Worm (Caenorhabditis elegans) whole organism, L4/young adult: ENCODE measurements around the gene swt-2.

ENCODE experiments used
- W03F9.2 ChIP-seq: fragments of 150-350 bp; optimal IDR thresholded peaks from 2 replicates; lab custom pipeline; 2014; ENCODE audit warnings: missing biosample characterization, missing genetic modification characterization
- him-1 ChIP-seq: sonication (generic microtip); optimal IDR thresholded peaks from 2 replicates; lab custom pipeline; 2016; ENCODE audit warnings: missing genotype, missing genetic modification reagents, missing genetic modification characterization, missing compliant biosample characterization

- TF ChIP-seq him-1 (tag; lab: Kevin White, UChicago) (no peak), W03F9.2 (tag; lab: Kevin White, UChicago) (no peak)
Measured at ce11 chrV:7529840-7530239, at the start of gene swt-2.
